Worm (Caenorhabditis elegans): ENCODE measurements around the gene F58G1.8.

Gene F58G1.8

DNA sequence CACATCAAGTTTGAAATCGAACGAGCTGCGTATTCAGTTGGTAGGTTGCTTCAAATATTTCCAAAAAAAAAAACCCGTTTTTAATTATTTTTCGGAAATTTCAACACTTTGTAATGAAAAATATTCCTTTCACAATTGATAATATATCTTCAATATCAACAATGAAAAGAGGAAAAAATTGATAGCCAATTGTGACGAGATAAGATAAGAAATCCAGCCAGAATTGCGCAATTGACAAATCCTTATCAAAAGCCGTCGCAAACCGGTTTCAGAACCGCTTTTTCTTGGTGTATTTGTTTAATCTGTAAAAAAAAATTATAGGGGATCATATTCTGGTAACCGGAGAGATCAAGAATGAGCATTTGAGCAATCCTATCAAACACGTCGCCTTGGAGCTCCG, 17.0 kb upstream of the F58G1.8 start:
- peak; percentile 45 for TF ChIP-seq nhr-23 (tag; optimal IDR thresholded peaks at IDR 0.05)
- TF ChIP-seq nhr-43 (tag; optimal IDR thresholded peaks at IDR 0.05; ENCODE audit: poor library complexity, severe bottlenecking), result peak; percentile 68
- peak; percentile 51 to 85 (median 83) for TF ChIP-seq elt-3 (tag; optimal IDR thresholded peaks at IDR 0.05)
- TF ChIP-seq elt-2 (tag; optimal IDR thresholded peaks at IDR 0.05), result no peak
- no peak for TF ChIP-seq fos-1 (tag; optimal IDR thresholded peaks at IDR 0.05)
- no peak for TF ChIP-seq mml-1 (tag; optimal IDR thresholded peaks at IDR 0.05)

DNA sequence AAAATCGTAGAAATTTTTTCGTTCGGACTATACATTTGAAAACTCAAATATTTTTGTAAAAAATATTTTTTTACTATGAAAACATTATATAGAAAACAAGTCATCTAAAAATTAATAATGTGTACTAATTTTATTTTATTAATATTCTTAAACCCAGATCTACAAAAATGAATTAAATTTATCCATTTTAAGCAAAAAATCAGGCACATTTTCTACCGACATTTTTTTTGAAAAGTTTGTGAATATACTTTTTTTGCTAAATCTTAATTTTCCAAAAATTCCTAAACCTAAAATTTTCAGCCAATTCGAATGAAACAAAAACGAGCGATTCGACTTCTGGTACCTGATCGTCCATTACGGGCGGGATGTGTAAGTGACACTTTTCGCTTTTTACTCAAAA, 14.3 kb upstream of the F58G1.8 start, which contains the start of gene arrd-10:
TSS of gene arrd-10 (plus strand) at position 301 of the 400 bp plus-strand sequence.
- TF ChIP-seq zag-1 (tag; optimal IDR thresholded peaks at IDR 0.05) (no peak), mdl-1 (tag; optimal IDR thresholded peaks at IDR 0.05) (no peak), nhr-28 (tag; optimal IDR thresholded peaks at IDR 0.05) (no peak), nfya-1 (tag; optimal IDR thresholded peaks at IDR 0.05; ENCODE audit: insufficient read depth) (no peak), egl-27 (tag; optimal IDR thresholded peaks at IDR 0.05) (no peak), fkh-10 (GFP tag; optimal IDR thresholded peaks at IDR 0.05) (no peak)

DNA sequence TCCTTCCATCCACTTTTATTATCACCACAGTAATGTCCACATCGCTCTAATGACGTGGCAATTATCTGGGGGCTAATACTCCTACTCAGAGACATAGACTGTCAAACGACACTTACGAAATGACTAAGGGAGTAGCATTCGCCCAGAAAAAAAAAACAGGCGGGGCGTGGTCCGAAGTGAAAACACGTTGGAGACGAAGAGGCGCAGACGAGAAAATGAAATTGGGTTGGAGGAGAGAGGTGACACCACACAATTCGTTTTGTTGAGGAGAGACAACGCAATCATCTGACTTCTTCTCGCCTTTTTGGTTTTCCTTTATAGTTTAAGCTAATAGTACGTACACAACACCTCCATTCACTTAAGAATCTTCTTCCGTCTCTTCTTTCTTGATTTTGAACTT, 13.7 kb upstream of the F58G1.8 start:
- TF ChIP-seq nhr-25 (tag; optimal IDR thresholded peaks at IDR 0.05) (peak; percentile 24), R02D3.7 (tag; optimal IDR thresholded peaks at IDR 0.05) (no peak), nhr-23 (tag; optimal IDR thresholded peaks at IDR 0.05) (peak; percentile 32), pqm-1 (tag; optimal IDR thresholded peaks at IDR 0.05) (no peak), nhr-11 (tag; optimal IDR thresholded peaks at IDR 0.05) (no peak), nhr-67 (tag; optimal IDR thresholded peaks at IDR 0.05) (no peak), eor-1 (tag; optimal IDR thresholded peaks at IDR 0.05) (no peak), sea-2 (GFP tag; optimal IDR thresholded peaks at IDR 0.05) (no peak), nhr-76 (tag; optimal IDR thresholded peaks at IDR 0.05) (no peak), ceh-9 (tag; optimal IDR thresholded peaks at IDR 0.05) (no peak), egl-5 (tag; optimal IDR thresholded peaks at IDR 0.05) (no peak), zag-1 (tag; optimal IDR thresholded peaks at IDR 0.05) (no peak), lsy-12 (tag; optimal IDR thresholded peaks at IDR 0.05) (no peak), elt-3 (tag; optimal IDR thresholded peaks at IDR 0.05) (peak in 1 of 3 experiments; percentile 25), pha-4 (tag; optimal IDR thresholded peaks at IDR 0.05) (no peak)

DNA sequence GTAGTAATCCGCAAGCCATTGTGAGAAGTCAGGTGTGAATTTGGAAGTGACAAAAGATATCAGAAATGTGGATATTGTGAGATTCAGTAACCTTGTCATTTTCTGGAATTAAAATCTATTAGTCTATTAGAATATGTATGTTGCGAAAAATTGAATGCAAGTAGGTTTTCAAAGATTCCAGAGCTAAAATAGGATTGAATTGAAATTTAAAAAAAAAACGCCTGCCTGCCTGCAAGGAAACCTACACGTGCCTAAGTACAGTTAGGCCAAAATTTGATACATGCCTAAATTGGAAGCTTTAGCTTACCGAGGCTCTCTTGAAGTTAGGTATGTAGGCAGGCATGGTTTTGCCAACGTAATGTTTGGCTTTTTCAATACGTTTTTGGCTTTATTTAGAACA, 9.8 kb upstream of the F58G1.8 start, which contains the start of gene lips-9:
TSS of gene lips-9 (minus strand) at position 101 of the 400 bp plus-strand sequence.
- TF ChIP-seq eor-1 (tag; optimal IDR thresholded peaks at IDR 0.05), result no peak

DNA sequence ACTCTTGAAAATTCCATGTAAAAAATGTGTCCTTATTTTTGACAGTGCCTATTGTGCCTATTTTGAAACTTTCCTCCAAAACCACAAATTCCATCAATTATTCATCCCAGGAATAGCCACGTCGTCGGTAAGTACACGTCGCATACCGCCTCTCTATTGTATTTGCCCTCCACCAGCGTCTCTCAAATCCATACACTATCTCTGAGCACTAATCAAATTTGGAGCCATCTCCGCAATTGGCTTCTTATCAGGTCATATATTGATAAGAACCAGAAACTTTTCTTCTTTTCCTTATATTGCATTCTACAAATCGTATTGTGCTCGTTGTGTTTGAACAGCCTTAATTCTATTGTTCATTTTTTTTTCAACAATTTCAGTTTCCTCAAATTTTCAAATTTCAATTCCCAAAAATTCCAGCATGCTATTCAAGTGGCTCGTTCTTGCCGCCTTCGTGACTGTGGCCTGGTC, 6.0 kb upstream of the F58G1.8 start, which contains the start of gene dct-18:
TSS of gene dct-18 (plus strand) at position 418 of the 468 bp plus-strand sequence.
- TF ChIP-seq egl-27 (tag; optimal IDR thresholded peaks at IDR 0.05) (no peak), elt-2 (tag; optimal IDR thresholded peaks at IDR 0.05) (peak; percentile 95), jun-1 (tag; optimal IDR thresholded peaks at IDR 0.05) (no peak), aly-2 (tag; optimal IDR thresholded peaks at IDR 0.05) (no peak), nhr-77 (tag; optimal IDR thresholded peaks at IDR 0.05) (no peak), pqm-1 (tag; optimal IDR thresholded peaks at IDR 0.05) (peak; percentile 77), fkh-2 (tag; optimal IDR thresholded peaks at IDR 0.05) (no peak), pha-4 (tag; optimal IDR thresholded peaks at IDR 0.05) (peak; percentile 24)

DNA sequence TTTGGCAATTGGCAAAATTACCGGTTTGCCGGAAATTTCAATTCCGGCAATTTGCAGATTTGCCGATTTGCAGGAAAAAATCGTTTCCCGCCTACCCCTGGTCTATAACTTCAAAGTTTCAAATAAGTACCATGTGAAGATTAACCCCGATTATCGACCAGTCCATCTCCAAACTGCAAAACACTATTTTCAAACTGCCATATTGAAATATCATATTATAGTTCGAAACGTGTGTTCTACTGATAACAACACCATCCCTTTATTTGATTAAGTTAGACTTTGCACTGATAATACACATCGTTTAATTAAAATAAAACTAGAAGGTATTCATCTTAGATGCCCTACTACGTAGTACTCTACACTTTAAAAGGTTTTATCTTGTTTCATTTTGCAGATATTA, 4.7 kb upstream of the F58G1.8 start:
- TF ChIP-seq lin-15B (tag; optimal IDR thresholded peaks at IDR 0.05), result no peak
- TF ChIP-seq snpc-4 (tag; optimal IDR thresholded peaks at IDR 0.05), result no peak
- no peak for TF ChIP-seq nhr-25 (tag; optimal IDR thresholded peaks at IDR 0.05)
- no peak for TF ChIP-seq nhr-43 (tag; optimal IDR thresholded peaks at IDR 0.05; ENCODE audit: poor library complexity, severe bottlenecking)
- TF ChIP-seq nhr-237 (tag; optimal IDR thresholded peaks at IDR 0.05), result no peak
- peak; percentile 22 for TF ChIP-seq pqm-1 (tag; optimal IDR thresholded peaks at IDR 0.05)
- no peak for TF ChIP-seq nhr-67 (tag; optimal IDR thresholded peaks at IDR 0.05)
- TF ChIP-seq elt-2 (tag; optimal IDR thresholded peaks at IDR 0.05), result peak; percentile 69
- TF ChIP-seq egl-5 (tag; optimal IDR thresholded peaks at IDR 0.05), result no peak
- TF ChIP-seq ceh-82 (tag; optimal IDR thresholded peaks at IDR 0.05), result no peak
- no peak for TF ChIP-seq lsy-12 (tag; optimal IDR thresholded peaks at IDR 0.05)
- no peak for TF ChIP-seq nhr-28 (tag; optimal IDR thresholded peaks at IDR 0.05)
- TF ChIP-seq nhr-76 (tag; optimal IDR thresholded peaks at IDR 0.05), result no peak
- no peak for TF ChIP-seq skn-1 (tag; optimal IDR thresholded peaks at IDR 0.05)
- no peak for TF ChIP-seq nhr-23 (tag; optimal IDR thresholded peaks at IDR 0.05)
- TF ChIP-seq fkh-10 (GFP tag; optimal IDR thresholded peaks at IDR 0.05), result no peak
- no peak for TF ChIP-seq mdl-1 (tag; optimal IDR thresholded peaks at IDR 0.05)
